Fruit fly (Drosophila melanogaster) whole organism: ENCODE measurements around the gene RpL36.

Experiments used
- CG8478 ChIP-seq: fragments of >200 bp; optimal IDR thresholded peaks from 2 replicates; lab custom pipeline; 2018; ENCODE audit warnings: inconsistent platforms
- Dll ChIP-seq: fragments of >200 bp; optimal IDR thresholded peaks from 2 replicates; lab custom pipeline; 2017
- pan ChIP-seq: fragments of >200 bp; optimal IDR thresholded peaks from 2 replicates; lab custom pipeline; 2017

dm6 chrX:621132-621555, 8.1 kb downstream of the RpL36 start, which contains the start of the genes CG13365 and Vsp37A:
- TF ChIP-seq Dll (no peak), CG8478 (lab: Kevin White, UChicago) (no peak), pan (no peak)
